Fruit fly (Drosophila melanogaster) whole organism, wandering third instar larva: ENCODE data around the gene fend.
A peak's percentile ranks its signal among the peaks of the same experiment; 100 is the strongest.

Experiments used
- Abd-B ChIP-seq: fragments of >200 bp; optimal IDR thresholded peaks from 2 replicates; lab custom pipeline; 2017; ENCODE audit warnings: missing biosample characterization, missing genetic modification characterization
- CG9705 ChIP-seq: fragments of 200-800 bp; sonication (Bioruptor generic); optimal IDR thresholded peaks from 2 replicates; lab custom pipeline; 2018; ENCODE audit warnings: missing biosample characterization, mild to moderate bottlenecking, missing genetic modification characterization
- CrebA ChIP-seq: fragments of 200-800 bp; sonication (Bioruptor generic); optimal IDR thresholded peaks from 2 replicates; lab custom pipeline; 2016; ENCODE audit warnings: missing biosample characterization, mild to moderate bottlenecking, missing genetic modification characterization, borderline replicate concordance
- Dfd ChIP-seq: fragments of >200 bp; optimal IDR thresholded peaks from 2 replicates; lab custom pipeline; 2017; ENCODE audit warnings: missing biosample characterization, missing genetic modification characterization
- Dif ChIP-seq: fragments of 200-275, 200-300 bp; sonication (Bioruptor generic); optimal IDR thresholded peaks from 2 replicates; lab custom pipeline; 2018; ENCODE audit warnings: missing biosample characterization, missing genetic modification characterization; ENCODE audit not compliant: partially characterized antibody
- GATAd ChIP-seq: sonication (Bioruptor generic); optimal IDR thresholded peaks from 2 replicates; lab custom pipeline; 2016; ENCODE audit warnings: missing biosample characterization, missing genetic modification characterization
- HLH106 ChIP-seq: fragments of 200-800 bp; optimal IDR thresholded peaks from 3 replicates; lab custom pipeline; 2019; ENCODE audit warnings: missing biosample characterization, mild to moderate bottlenecking, missing genetic modification characterization, moderate library complexity
- Hnf4 ChIP-seq: fragments of 200-800 bp; sonication (Bioruptor generic); optimal IDR thresholded peaks from 2 replicates; lab custom pipeline; 2016; ENCODE audit warnings: missing biosample characterization, mild to moderate bottlenecking, missing genetic modification characterization
- Hr78 ChIP-seq: fragments of >200 bp; optimal IDR thresholded peaks from 2 replicates; lab custom pipeline; 2017; ENCODE audit warnings: missing biosample characterization, missing genetic modification characterization
- Hr83 ChIP-seq: fragments of 200-300 bp; sonication (Bioruptor generic); optimal IDR thresholded peaks from 2 replicates; lab custom pipeline; 2016; ENCODE audit warnings: missing biosample characterization, mild to moderate bottlenecking, missing genetic modification characterization, moderate library complexity; ENCODE audit not compliant: poor library complexity, severe bottlenecking
- Myc ChIP-seq: fragments of >200 bp; optimal IDR thresholded peaks from 2 replicates; lab custom pipeline; 2017
- N ChIP-seq: fragments of >200 bp; optimal IDR thresholded peaks from 2 replicates; lab custom pipeline; 2018; ENCODE audit warnings: missing biosample characterization, missing external identifiers, missing genetic modification characterization
- OdsH ChIP-seq: fragments of 200-800 bp; sonication (Bioruptor generic); optimal IDR thresholded peaks from 2 replicates; lab custom pipeline; 2016; ENCODE audit warnings: missing biosample characterization, mild to moderate bottlenecking, missing genetic modification characterization
- Rel ChIP-seq, 2 experiments: fragments of 200-800 bp; sonication (Bioruptor generic) in 1 of 2; optimal IDR thresholded peaks; 2 replicates in 1 of 2; 3 replicates in 1 of 2; lab custom pipeline; 2016 to 2019; ENCODE audit warnings: mild to moderate bottlenecking in 2 of 2, missing biosample characterization in 2 of 2, missing genetic modification characterization in 2 of 2, moderate library complexity in 1 of 2
- Sp1 ChIP-seq: fragments of 200-800 bp; sonication (Bioruptor generic); optimal IDR thresholded peaks from 3 replicates; lab custom pipeline; 2019; ENCODE audit warnings: missing biosample characterization, mild to moderate bottlenecking, missing genetic modification characterization, moderate library complexity
- Vsx2 ChIP-seq: fragments of 200-300, 225-300 bp; sonication (Bioruptor generic); optimal IDR thresholded peaks from 2 replicates; lab custom pipeline; 2018; ENCODE audit warnings: missing biosample characterization, missing genetic modification characterization; ENCODE audit not compliant: partially characterized antibody
- br ChIP-seq: fragments of 200-800 bp; sonication (Bioruptor generic); optimal IDR thresholded peaks from 2 replicates; lab custom pipeline; 2016; ENCODE audit warnings: missing biosample characterization, missing genetic modification characterization
- brk ChIP-seq: fragments of 200-800 bp; sonication (Bioruptor generic); optimal IDR thresholded peaks from 2 replicates; lab custom pipeline; 2016; ENCODE audit warnings: missing biosample characterization, mild to moderate bottlenecking, missing genetic modification characterization
- dl ChIP-seq, 2 experiments: fragments of 175-275, 200-275 bp in 1 of 2; fragments of 200-275 bp in 1 of 2; sonication (Bioruptor generic); optimal IDR thresholded peaks; lab custom pipeline; 2018; ENCODE audit warnings: mild to moderate bottlenecking in 2 of 2, missing biosample characterization in 2 of 2, missing genetic modification characterization in 2 of 2, moderate library complexity in 2 of 2; ENCODE audit not compliant: partially characterized antibody in 2 of 2, insufficient read depth in 1 of 2
- dmrt93B ChIP-seq: fragments of 200-800 bp; sonication (Bioruptor generic); optimal IDR thresholded peaks from 2 replicates; lab custom pipeline; 2018; ENCODE audit warnings: missing biosample characterization, mild to moderate bottlenecking, missing genetic modification characterization
- dsf ChIP-seq: sonication (Bioruptor generic); optimal IDR thresholded peaks from 2 replicates; lab custom pipeline; 2016; ENCODE audit warnings: missing biosample characterization, missing genetic modification characterization, borderline replicate concordance
- ey ChIP-seq: fragments of 200-800 bp; sonication (Bioruptor generic); optimal IDR thresholded peaks from 2 replicates; lab custom pipeline; 2016; ENCODE audit warnings: missing biosample characterization, missing genetic modification characterization
- foxo ChIP-seq, 2 experiments: fragments of 200-800 bp; sonication (Bioruptor generic); optimal IDR thresholded peaks; 2 replicates in 1 of 2; 3 replicates in 1 of 2; lab custom pipeline; 2016 to 2017; ENCODE audit warnings: missing biosample characterization in 2 of 2, missing genetic modification characterization in 2 of 2
- fru ChIP-seq: fragments of 200-800 bp; sonication (Bioruptor generic); optimal IDR thresholded peaks from 3 replicates; lab custom pipeline; 2016; ENCODE audit warnings: missing biosample characterization, mild to moderate bottlenecking, missing genetic modification characterization
- h ChIP-seq: fragments of 200-800 bp; sonication (Bioruptor generic); optimal IDR thresholded peaks from 3 replicates; lab custom pipeline; 2016; ENCODE audit warnings: missing biosample characterization, mild to moderate bottlenecking, missing genetic modification characterization
- jim ChIP-seq: fragments of 175-275, 200-325 bp; sonication (Bioruptor generic); optimal IDR thresholded peaks from 2 replicates; lab custom pipeline; 2016; ENCODE audit warnings: missing biosample characterization, mild to moderate bottlenecking, missing genetic modification characterization
- lola ChIP-seq: fragments of >200 bp; optimal IDR thresholded peaks from 2 replicates; lab custom pipeline; 2017; ENCODE audit warnings: missing biosample characterization, missing genetic modification characterization
- pan ChIP-seq: fragments of >200 bp; optimal IDR thresholded peaks from 2 replicates; lab custom pipeline; 2017
- psq ChIP-seq: fragments of 200-800 bp; sonication (Bioruptor generic); optimal IDR thresholded peaks from 3 replicates; lab custom pipeline; 2017; ENCODE audit warnings: missing biosample characterization, mild to moderate bottlenecking, missing genetic modification characterization, moderate library complexity
- rgr ChIP-seq: fragments of 200-800 bp; sonication (Bioruptor generic); optimal IDR thresholded peaks from 3 replicates; lab custom pipeline; 2016; ENCODE audit warnings: missing biosample characterization, mild to moderate bottlenecking, missing genetic modification characterization
- sage ChIP-seq: fragments of 200-800 bp; sonication (Bioruptor generic); optimal IDR thresholded peaks from 2 replicates; lab custom pipeline; 2016; ENCODE audit warnings: missing biosample characterization, mild to moderate bottlenecking, missing genetic modification characterization
- sv ChIP-seq: fragments of 200-800 bp; sonication (Bioruptor generic); optimal IDR thresholded peaks from 3 replicates; lab custom pipeline; 2016; ENCODE audit warnings: missing biosample characterization, missing genetic modification characterization
- tai ChIP-seq: sonication (Bioruptor generic); optimal IDR thresholded peaks from 2 replicates; lab custom pipeline; 2016; ENCODE audit warnings: missing biosample characterization, missing genetic modification characterization
- usp ChIP-seq: fragments of >200 bp; optimal IDR thresholded peaks from 2 replicates; lab custom pipeline; 2017; ENCODE audit warnings: missing biosample characterization, missing genetic modification characterization
- woc ChIP-seq: sonication (Bioruptor generic); optimal IDR thresholded peaks from 2 replicates; lab custom pipeline; 2016; ENCODE audit warnings: missing biosample characterization, mild to moderate bottlenecking, missing genetic modification characterization

Gene fend

dm6 chrX:9159736-9160135, 24.8 kb upstream of the fend start, which contains the start of gene NdufA3:
Gene NdufA3, minus strand, starts transcription at chrX:9160052.
- TF ChIP-seq Hnf4 (GFP tag; lab: Kevin White, UChicago), result no peak
- TF ChIP-seq Rel (GFP tag; optimal IDR thresholded peaks at IDR 0.05; lab: Kevin White, UChicago), result no peak
- TF ChIP-seq Rel (tag; optimal IDR thresholded peaks at IDR 0.05; lab: Kevin White, UChicago), result peak; percentile 11
- TF ChIP-seq h (GFP tag; lab: Kevin White, UChicago), result no peak
- TF ChIP-seq Abd-B, result no peak
- TF ChIP-seq HLH106 (tag; lab: Kevin White, UChicago), result no peak
- peak; percentile 36 for TF ChIP-seq Hr83 (GFP tag; lab: Kevin White, UChicago)
- TF ChIP-seq Myc (lab: Kevin White, UChicago), result no peak
- TF ChIP-seq Hr78, result no peak
- TF ChIP-seq, all 38 proteins: peak for 2

- no peak for TF ChIP-seq Rel (GFP tag; optimal IDR thresholded peaks at IDR 0.05; lab: Kevin White, UChicago)
- TF ChIP-seq Rel (tag; optimal IDR thresholded peaks at IDR 0.05; lab: Kevin White, UChicago), result peak; percentile 3
- no peak for TF ChIP-seq N (GFP tag; lab: Kevin White, UChicago)
Measured at dm6 chrX:9158366-9158765, 23.5 kb upstream of the fend start, which contains the start of the genes Ost48 and Dlip1. Gene Ost48, minus strand, starts transcription at chrX:9158515. Gene Dlip1, plus strand, starts transcription at chrX:9158622.

- peak; percentile 14 for TF ChIP-seq Sp1 (GFP tag; lab: Kevin White, UChicago)
- peak; percentile 33 for TF ChIP-seq Dif
- no peak for TF ChIP-seq foxo (GFP tag; optimal IDR thresholded peaks at IDR 0.05; lab: Kevin White, UChicago)
- TF ChIP-seq brk (GFP tag; lab: Kevin White, UChicago), result peak; percentile 17
- no peak for TF ChIP-seq fru
- TF ChIP-seq ey (GFP tag; lab: Kevin White, UChicago), result no peak
- peak; percentile 6 for TF ChIP-seq rgr (GFP tag; lab: Kevin White, UChicago)
- peak; percentile 24 for TF ChIP-seq h (GFP tag; lab: Kevin White, UChicago)
- peak; percentile 12 for TF ChIP-seq br (GFP tag; lab: Kevin White, UChicago)
- TF ChIP-seq CrebA (GFP tag; lab: Kevin White, UChicago), result no peak
Measured at dm6 chrX:9156388-9156823, 21.5 kb upstream of the fend start, which contains the start of gene His3.3B. Gene His3.3B, minus strand, starts transcription at chrX:9156669.

dm6 chrX:9155715-9156387, 21.0 kb upstream of the fend start:
- TF ChIP-seq OdsH (no peak), jim (GFP tag; lab: Kevin White, UChicago) (no peak), fru (no peak), brk (GFP tag; lab: Kevin White, UChicago) (peak; percentile 8), CrebA (GFP tag; lab: Kevin White, UChicago) (no peak), psq (GFP tag; lab: Kevin White, UChicago) (peak; percentile 67), Hr83 (GFP tag; lab: Kevin White, UChicago) (peak; percentile 3), Rel (GFP tag; optimal IDR thresholded peaks at IDR 0.05; lab: Kevin White, UChicago) (peak; percentile 34), Rel (tag; optimal IDR thresholded peaks at IDR 0.05; lab: Kevin White, UChicago) (peak; percentile 32), h (GFP tag; lab: Kevin White, UChicago) (peak; percentile 23), Sp1 (GFP tag; lab: Kevin White, UChicago) (peak; percentile 32), HLH106 (tag; lab: Kevin White, UChicago) (peak; percentile 18), sage (GFP tag; lab: Kevin White, UChicago) (peak; percentile 8), br (GFP tag; lab: Kevin White, UChicago) (peak; percentile 17), Abd-B (no peak)

dm6 chrX:9155134-9155533, 20.2 kb upstream of the fend start:
- TF ChIP-seq jim (GFP tag; lab: Kevin White, UChicago) (no peak), dsf (peak; percentile 16), Vsx2 (GFP tag; lab: Kevin White, UChicago) (no peak), Myc (lab: Kevin White, UChicago) (no peak), GATAd (GFP tag; lab: Kevin White, UChicago) (no peak), Sp1 (GFP tag; lab: Kevin White, UChicago) (peak; percentile 77), woc (GFP tag; lab: Kevin White, UChicago) (peak; percentile 41), CG9705 (GFP tag; lab: Kevin White, UChicago) (peak; percentile 40), sv (GFP tag; lab: Kevin White, UChicago) (peak; percentile 14), dl (GFP tag; optimal IDR thresholded peaks at IDR 0.05; lab: Kevin White, UChicago; ENCODE audit: insufficient read depth in 1 of 2, partially characterized antibody in 2 of 2) (no peak), rgr (GFP tag; lab: Kevin White, UChicago) (peak; percentile 57), dmrt93B (GFP tag; lab: Kevin White, UChicago) (peak; percentile 56), tai (GFP tag; lab: Kevin White, UChicago) (no peak), br (GFP tag; lab: Kevin White, UChicago) (peak; percentile 57), Dfd (GFP tag; lab: Kevin White, UChicago) (no peak), Hr83 (GFP tag; lab: Kevin White, UChicago) (no peak), pan (no peak), h (GFP tag; lab: Kevin White, UChicago) (peak; percentile 67), Hnf4 (GFP tag; lab: Kevin White, UChicago) (peak; percentile 53), lola (GFP tag; lab: Kevin White, UChicago) (no peak), fru (peak; percentile 70), Rel (GFP tag; optimal IDR thresholded peaks at IDR 0.05; lab: Kevin White, UChicago) (no peak), Rel (tag; optimal IDR thresholded peaks at IDR 0.05; lab: Kevin White, UChicago) (no peak), Abd-B (no peak), psq (GFP tag; lab: Kevin White, UChicago) (no peak), ey (GFP tag; lab: Kevin White, UChicago) (peak; percentile 64), Hr78 (no peak), usp (GFP tag; lab: Kevin White, UChicago) (no peak), sage (GFP tag; lab: Kevin White, UChicago) (peak; percentile 40)
